Worm (Caenorhabditis elegans) whole organism, L1 larva: ENCODE results near the gene ilys-4.

ENCODE experiments used
- F16B12.6 ChIP-seq: fragments of 150-350 bp; optimal IDR thresholded peaks from 2 replicates; lab custom pipeline; 2014; ENCODE audit warnings: missing biosample characterization, missing genetic modification characterization
- aha-1 ChIP-seq: fragments of 150-350 bp; optimal IDR thresholded peaks from 2 replicates; lab custom pipeline; 2014; ENCODE audit warnings: missing biosample characterization, missing genetic modification characterization
- aly-2 ChIP-seq: fragments of 150-350 bp; optimal IDR thresholded peaks from 2 replicates; lab custom pipeline; 2014; ENCODE audit warnings: missing biosample characterization, missing genetic modification characterization
- dsc-1 ChIP-seq: sonication (generic microtip); optimal IDR thresholded peaks from 2 replicates; lab custom pipeline; 2016; ENCODE audit warnings: mild to moderate bottlenecking, missing genetic modification characterization, missing compliant biosample characterization
- lin-14 ChIP-seq: fragments of 200-800 bp; sonication (Bioruptor generic); optimal IDR thresholded peaks from 2 replicates; lab custom pipeline; 2018; ENCODE audit warnings: mild to moderate bottlenecking, missing genetic modification characterization, moderate library complexity, missing compliant biosample characterization
- lin-35 ChIP-seq, 2 experiments: fragments of 150-350 bp; optimal IDR thresholded peaks; 2 replicates each; lab custom pipeline; 2014; ENCODE audit warnings: missing biosample characterization in 2 of 2, missing genetic modification characterization in 2 of 2, missing genetic modification reagents in 2 of 2
- lsy-2 ChIP-seq, 2 experiments: fragments of 150-350 bp; optimal IDR thresholded peaks; 2 replicates each; lab custom pipeline; 2014; ENCODE audit warnings: missing biosample characterization in 2 of 2, missing genetic modification characterization in 2 of 2
- nhr-11 ChIP-seq: fragments of 150-350 bp; optimal IDR thresholded peaks from 2 replicates; lab custom pipeline; 2014; ENCODE audit warnings: missing biosample characterization, missing genetic modification characterization
- nhr-77 ChIP-seq: fragments of 150-350 bp; optimal IDR thresholded peaks from 2 replicates; lab custom pipeline; 2014; ENCODE audit warnings: missing biosample characterization, missing genetic modification characterization
- nhr-90 ChIP-seq: sonication (generic microtip); optimal IDR thresholded peaks from 2 replicates; lab custom pipeline; 2016; ENCODE audit warnings: mild to moderate bottlenecking, missing genetic modification characterization, missing compliant biosample characterization; ENCODE audit not compliant: poor library complexity
- sup-37 ChIP-seq: fragments of 200-800 bp; sonication (Bioruptor generic); optimal IDR thresholded peaks from 2 replicates; lab custom pipeline; 2018; ENCODE audit warnings: mild to moderate bottlenecking, missing genetic modification characterization, missing compliant biosample characterization
- xbp-1 ChIP-seq: sonication (generic microtip); optimal IDR thresholded peaks from 2 replicates; lab custom pipeline; 2016; ENCODE audit warnings: missing genetic modification characterization, missing compliant biosample characterization
- zip-4 ChIP-seq: fragments of 200-800 bp; sonication (Bioruptor generic); optimal IDR thresholded peaks from 2 replicates; lab custom pipeline; 2018; ENCODE audit warnings: mild to moderate bottlenecking, missing genetic modification characterization, moderate library complexity, missing compliant biosample characterization

DNA sequence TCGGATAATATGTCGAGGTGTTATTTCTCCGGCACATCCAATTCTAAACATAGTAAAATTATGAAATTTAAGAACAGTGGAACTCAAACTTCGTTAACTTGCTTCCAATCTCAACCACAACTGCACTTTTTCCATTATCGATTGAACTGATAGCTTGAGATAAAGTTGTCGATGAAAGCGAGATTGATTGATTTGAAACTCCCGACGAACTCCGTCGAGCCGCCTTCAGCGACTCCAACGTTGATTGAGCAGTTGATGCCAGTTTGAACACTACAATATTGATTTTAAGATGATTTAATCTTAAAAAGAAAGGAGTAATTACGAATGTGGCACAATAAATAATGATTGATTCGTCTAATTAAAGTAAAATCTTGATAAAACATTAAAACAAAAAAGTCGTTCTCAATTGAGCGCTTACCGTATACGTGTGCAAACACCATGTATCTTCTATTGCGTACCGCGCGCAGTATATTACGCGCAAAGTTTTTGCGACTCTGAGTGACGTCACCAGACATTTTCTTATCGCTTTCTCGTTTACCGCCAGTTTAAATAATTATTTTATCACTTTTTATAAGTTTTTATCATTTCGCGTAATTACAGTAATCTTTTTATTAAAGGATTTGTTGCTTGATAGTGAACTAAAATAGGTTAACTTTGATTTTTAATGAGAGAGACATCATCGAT is 5.0 kb upstream of the ilys-4 start, which contains the start of gene arp-11:
- no peak for TF ChIP-seq nhr-11 (tag; lab: Kevin White, UChicago)
- peak; percentile 63 for TF ChIP-seq dsc-1 (tag; lab: Kevin White, UChicago)
- no peak for TF ChIP-seq zip-4 (GFP tag; lab: Kevin White, UChicago)
- TF ChIP-seq nhr-77 (tag; lab: Kevin White, UChicago), result peak; percentile 40
- peak; percentile 81 to 88 for TF ChIP-seq lin-35 (GFP tag; optimal IDR thresholded peaks at IDR 0.05; lab: Kevin White, UChicago)
- TF ChIP-seq nhr-90, result peak; percentile 75
- no peak for TF ChIP-seq sup-37 (GFP tag; lab: Kevin White, UChicago)
- TF ChIP-seq xbp-1, result peak; percentile 77
- no peak for TF ChIP-seq aly-2
- no peak for TF ChIP-seq aha-1 (tag; lab: Kevin White, UChicago)
- peak; percentile 97 to 99 for TF ChIP-seq lsy-2 (tag; optimal IDR thresholded peaks at IDR 0.05; lab: Kevin White, UChicago)
- peak; percentile 94 for TF ChIP-seq F16B12.6 (tag; lab: Kevin White, UChicago)
- TF ChIP-seq lin-14 (GFP tag; lab: Kevin White, UChicago), result peak; percentile 86
